Worm (Caenorhabditis elegans): ENCODE results near the gene T12D8.9.

DNA sequence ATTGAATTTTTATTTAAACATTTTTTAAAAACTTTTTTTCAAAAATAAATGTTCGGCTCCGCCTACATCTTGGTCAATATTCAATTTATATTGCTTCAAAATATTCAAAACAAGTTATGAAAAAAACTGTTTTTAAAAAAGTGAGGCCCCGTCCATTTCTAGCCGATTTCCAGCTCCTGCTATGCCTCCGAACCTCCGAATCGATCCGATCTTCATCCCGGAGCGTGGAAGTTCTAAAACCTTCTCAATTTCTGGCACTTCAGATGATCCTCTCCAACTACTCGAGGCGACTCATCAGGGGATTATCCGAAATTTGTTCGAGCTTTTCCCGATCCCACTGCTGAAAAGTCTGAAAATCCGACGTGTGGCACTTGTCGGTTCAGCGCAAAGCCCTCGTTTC is 2.7 kb upstream of the T12D8.9 start:
- TF ChIP-seq drap-1 (GFP tag; optimal IDR thresholded peaks at IDR 0.05) (no peak), nhr-237 (tag; optimal IDR thresholded peaks at IDR 0.05) (no peak), lin-32 (GFP tag; optimal IDR thresholded peaks at IDR 0.05) (no peak), ztf-11 (tag; optimal IDR thresholded peaks at IDR 0.05) (no peak), snpc-4 (tag; optimal IDR thresholded peaks at IDR 0.05) (no peak), ham-2 (GFP tag; optimal IDR thresholded peaks at IDR 0.05) (no peak)

All from whole organism, mixed stage, embryonic.